Worm (Caenorhabditis elegans) whole organism, midembryonic: ENCODE results near the gene rme-4.
A peak's percentile ranks its signal among the peaks of the same experiment; 100 is the strongest.

ENCODE experiments used
- T22C8.4 ChIP-seq: fragments of 200-800 bp; sonication (Bioruptor generic); IDR thresholded peaks from 2 replicates; pipeline ENCODE4 v1.3.6; 2022; ENCODE audit warnings: missing genetic modification characterization, missing compliant biosample characterization
- cog-1 ChIP-seq: sonication (generic microtip); optimal IDR thresholded peaks from 2 replicates; lab custom pipeline; 2016; ENCODE audit warnings: missing genetic modification characterization, missing compliant biosample characterization
- flt-1 ChIP-seq: fragments of 200-800 bp; sonication (Bioruptor generic); IDR thresholded peaks from 2 replicates; pipeline ENCODE4 v1.3.6; 2022; ENCODE audit warnings: missing genetic modification characterization, missing compliant biosample characterization
- klf-2 ChIP-seq: fragments of 200-800 bp; sonication (Bioruptor generic); conservative IDR thresholded peaks from 2 replicates; pipeline ENCODE4 v1.3.6; 2022; ENCODE audit warnings: missing genetic modification reagents, missing genetic modification characterization, missing compliant biosample characterization
- med-1 ChIP-seq: sonication (generic microtip); optimal IDR thresholded peaks from 2 replicates; lab custom pipeline; 2017; ENCODE audit warnings: missing genetic modification characterization, mild to moderate bottlenecking, missing compliant biosample characterization, antibody characterized with exemption, missing genetic modification reagents; ENCODE audit not compliant: insufficient read depth
- ref-1 ChIP-seq: fragments of 200-800 bp; sonication (Bioruptor generic); conservative IDR thresholded peaks from 2 replicates; pipeline ENCODE4 v1.3.6; 2022; ENCODE audit warnings: missing genetic modification reagents, missing genetic modification characterization, missing compliant biosample characterization
- tab-1 ChIP-seq: fragments of 200-800 bp; sonication (Bioruptor generic); IDR thresholded peaks from 2 replicates; pipeline ENCODE4 v1.3.6; 2022; ENCODE audit warnings: missing genetic modification characterization, missing compliant biosample characterization
- ztf-23 ChIP-seq: fragments of 200-800 bp; sonication (Bioruptor generic); IDR thresholded peaks from 2 replicates; pipeline ENCODE4 v1.3.6; 2022; ENCODE audit warnings: missing genetic modification reagents, missing genetic modification characterization, missing compliant biosample characterization
- ztf-29 ChIP-seq: fragments of 200-800 bp; sonication (Bioruptor generic); IDR thresholded peaks from 2 replicates; pipeline ENCODE4 v1.3.6; 2022; ENCODE audit warnings: missing genetic modification reagents, missing genetic modification characterization, missing compliant biosample characterization

rme-4 gene

ce11 chrX:10379678-10380077, at the start of gene rme-4:
Gene rme-4, minus strand, starts transcription at chrX:10379845.
- TF ChIP-seq cog-1 (tag; lab: Kevin White, UChicago) (no peak), flt-1 (GFP tag; lab: Robert Waterston, UW) (no peak), tab-1 (no peak), med-1 (GFP tag; lab: Kevin White, UChicago) (no peak), ztf-29 (GFP tag; lab: Robert Waterston, UW) (no peak), T22C8.4 (no peak), ztf-23 (no peak), ref-1 (GFP tag; lab: Robert Waterston, UW) (no peak), klf-2 (GFP tag; lab: Robert Waterston, UW) (no peak)

ce11 chrX:10429203-10429602, 49.6 kb upstream of the rme-4 start:
- TF ChIP-seq tab-1 (0 out of 2 replicates have a peak, but pooled peaks have one; percentile 57), ref-1 (GFP tag; lab: Robert Waterston, UW) (no peak), ztf-29 (GFP tag; lab: Robert Waterston, UW) (no peak), cog-1 (tag; lab: Kevin White, UChicago) (peak; percentile 23), klf-2 (GFP tag; lab: Robert Waterston, UW) (no peak), flt-1 (GFP tag; lab: Robert Waterston, UW) (no peak), ztf-23 (no peak)

ce11 chrX:10428557-10428956, 48.9 kb upstream of the rme-4 start, which contains the start of gene mig-15:
Gene mig-15, minus strand, starts transcription at chrX:10428657.
- TF ChIP-seq ref-1 (GFP tag; lab: Robert Waterston, UW): no peak
- TF ChIP-seq med-1 (GFP tag; lab: Kevin White, UChicago): no peak
- TF ChIP-seq T22C8.4: no peak
- no peak for TF ChIP-seq tab-1
- no peak for TF ChIP-seq klf-2 (GFP tag; lab: Robert Waterston, UW)
- TF ChIP-seq cog-1 (tag; lab: Kevin White, UChicago): no peak
- TF ChIP-seq flt-1 (GFP tag; lab: Robert Waterston, UW): no peak
- TF ChIP-seq ztf-23: no peak
- TF ChIP-seq ztf-29 (GFP tag; lab: Robert Waterston, UW): no peak

DNA sequence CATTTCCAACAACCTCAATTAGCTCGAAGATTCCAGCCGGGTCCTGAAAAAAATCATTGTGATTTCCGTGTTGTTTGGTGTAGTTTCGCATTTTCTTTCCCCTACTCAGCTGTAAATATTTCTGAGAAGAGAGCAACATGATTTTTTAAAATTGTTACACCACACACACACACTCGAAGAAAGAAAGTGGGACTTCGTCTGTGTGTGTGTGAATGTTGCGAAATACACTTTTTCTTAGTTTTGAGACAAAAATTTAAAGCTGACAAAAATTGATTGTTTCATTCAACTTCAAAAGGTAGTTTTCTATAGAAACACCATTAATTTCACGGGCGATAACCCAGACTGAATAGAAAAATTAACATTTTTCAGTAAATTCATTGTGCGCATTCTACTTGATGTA, 48.5 kb upstream of the rme-4 start:
- TF ChIP-seq med-1 (GFP tag; lab: Kevin White, UChicago): no peak

DNA sequence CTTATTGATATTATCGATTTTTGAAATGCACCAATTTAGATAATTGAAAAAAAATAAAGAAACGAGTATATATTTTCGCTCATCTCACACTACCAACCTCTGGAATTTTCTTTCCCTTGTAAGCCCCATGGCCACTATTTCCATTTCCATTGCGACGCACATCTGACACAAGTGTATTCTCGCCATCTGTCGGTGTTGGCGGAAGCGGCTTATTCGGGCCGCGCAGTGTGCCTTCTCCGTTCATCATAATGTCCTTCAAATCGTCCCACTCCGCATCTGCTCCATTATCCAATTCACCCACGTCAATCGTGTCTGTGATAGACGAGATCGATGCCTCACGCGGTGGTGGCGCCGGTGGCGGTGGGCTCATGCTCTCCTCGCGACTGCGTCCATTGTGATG, 45.1 kb upstream of the rme-4 start:
- TF ChIP-seq tab-1: no peak
- TF ChIP-seq cog-1 (tag; lab: Kevin White, UChicago): no peak
- TF ChIP-seq flt-1 (GFP tag; lab: Robert Waterston, UW): no peak
- no peak for TF ChIP-seq T22C8.4

ce11 chrX:10422714-10423113, 43.1 kb upstream of the rme-4 start:
- no peak for TF ChIP-seq ztf-29 (GFP tag; lab: Robert Waterston, UW)
- no peak for TF ChIP-seq ref-1 (GFP tag; lab: Robert Waterston, UW)
- no peak for TF ChIP-seq tab-1
- TF ChIP-seq ztf-23: no peak
- no peak for TF ChIP-seq med-1 (GFP tag; lab: Kevin White, UChicago)
- TF ChIP-seq cog-1 (tag; lab: Kevin White, UChicago): no peak

ce11 chrX:10419743-10420142, 40.1 kb upstream of the rme-4 start, which contains the start of gene cdk-11.2:
Gene cdk-11.2, minus strand, starts transcription at chrX:10419765.
- TF ChIP-seq ztf-23 (0 out of 2 replicates have a peak, but pooled peaks have one; percentile 44), flt-1 (GFP tag; lab: Robert Waterston, UW) (0 out of 2 replicates have a peak, but pooled peaks have one; percentile 21), cog-1 (tag; lab: Kevin White, UChicago) (no peak), ref-1 (GFP tag; lab: Robert Waterston, UW) (no peak), klf-2 (GFP tag; lab: Robert Waterston, UW) (no peak), ztf-29 (GFP tag; lab: Robert Waterston, UW) (0 out of 2 replicates have a peak, but pooled peaks have one; percentile 28)

DNA sequence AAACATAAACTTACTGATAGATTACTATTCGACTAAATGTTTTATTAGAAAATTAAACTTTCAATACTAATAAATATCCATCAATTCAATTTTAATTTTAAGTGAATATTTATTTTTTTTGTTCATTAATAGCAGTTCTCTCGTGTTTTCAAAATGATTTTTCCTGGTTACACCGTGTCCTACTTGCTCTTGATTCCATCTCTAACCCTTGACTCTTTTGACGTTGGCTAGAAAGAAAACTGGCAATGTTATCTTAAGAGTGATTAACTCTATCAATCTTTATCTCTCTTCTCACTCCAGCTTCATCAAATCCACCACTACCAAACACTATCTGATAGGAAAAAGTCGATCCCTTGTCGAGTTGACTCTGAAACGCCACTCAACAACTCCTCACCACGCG, 32.8 kb upstream of the rme-4 start, which contains the start of gene acr-8:
TSS of gene acr-8 (plus strand) at position 301 of the 400 bp plus-strand sequence.
- TF ChIP-seq tab-1 (no peak), ref-1 (GFP tag; lab: Robert Waterston, UW) (no peak), cog-1 (tag; lab: Kevin White, UChicago) (no peak), ztf-29 (GFP tag; lab: Robert Waterston, UW) (no peak), ztf-23 (no peak), flt-1 (GFP tag; lab: Robert Waterston, UW) (no peak), klf-2 (GFP tag; lab: Robert Waterston, UW) (no peak), T22C8.4 (no peak), med-1 (GFP tag; lab: Kevin White, UChicago) (no peak)

DNA sequence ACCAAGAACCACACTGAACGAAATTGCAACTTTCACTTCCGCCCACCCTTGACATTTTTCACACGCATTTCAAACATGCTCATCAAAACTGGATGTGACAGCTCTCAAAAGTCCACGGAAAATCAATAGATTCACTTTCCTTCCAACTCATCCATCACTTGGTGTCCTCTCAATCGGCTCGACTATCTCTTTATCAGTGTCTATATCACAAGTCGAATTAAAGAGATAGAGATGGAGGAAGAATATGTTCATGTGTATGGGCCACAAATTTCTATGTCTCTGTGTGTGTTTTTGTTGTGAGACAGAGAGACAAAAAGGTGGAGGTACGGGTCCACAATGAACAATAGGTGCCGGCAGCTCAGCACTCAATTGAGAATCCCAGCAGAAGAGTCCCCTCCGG, 30.9 kb upstream of the rme-4 start:
- TF ChIP-seq ztf-29 (GFP tag; lab: Robert Waterston, UW): no peak
- TF ChIP-seq tab-1: no peak
- no peak for TF ChIP-seq cog-1 (tag; lab: Kevin White, UChicago)
- TF ChIP-seq T22C8.4: no peak
- TF ChIP-seq ref-1 (GFP tag; lab: Robert Waterston, UW): no peak
- no peak for TF ChIP-seq klf-2 (GFP tag; lab: Robert Waterston, UW)
- no peak for TF ChIP-seq med-1 (GFP tag; lab: Kevin White, UChicago)
- TF ChIP-seq flt-1 (GFP tag; lab: Robert Waterston, UW): no peak
- TF ChIP-seq ztf-23: no peak

DNA sequence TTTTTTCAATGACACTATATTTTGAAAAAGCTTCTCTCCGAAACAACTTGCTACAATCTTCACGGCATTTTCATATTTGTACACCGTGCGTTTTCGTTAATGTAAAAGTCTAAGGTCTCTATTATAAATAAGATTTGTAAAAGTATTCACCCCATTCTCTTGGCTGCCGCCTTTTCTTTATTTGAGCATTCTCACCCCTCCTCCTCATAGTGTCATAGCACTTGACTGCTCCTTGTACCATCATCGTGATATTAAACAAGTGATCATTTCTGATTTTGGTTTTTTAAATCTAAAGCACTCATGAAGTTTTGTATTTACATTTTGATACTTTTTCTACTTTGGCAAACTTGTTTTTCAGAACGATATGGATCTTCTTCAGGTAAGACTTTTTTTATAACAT, 27.2 kb upstream of the rme-4 start, which contains the start of gene ZC504.1:
TSS of gene ZC504.1 (plus strand) at position 301 of the 400 bp plus-strand sequence.
- TF ChIP-seq ztf-23 (no peak), T22C8.4 (no peak), cog-1 (tag; lab: Kevin White, UChicago) (no peak), ref-1 (GFP tag; lab: Robert Waterston, UW) (no peak), ztf-29 (GFP tag; lab: Robert Waterston, UW) (no peak), med-1 (GFP tag; lab: Kevin White, UChicago) (no peak), klf-2 (GFP tag; lab: Robert Waterston, UW) (no peak), flt-1 (GFP tag; lab: Robert Waterston, UW) (no peak), tab-1 (no peak)
